Worm (Caenorhabditis elegans) whole organism, L4 larva: ENCODE measurements around the gene swp-1.
A peak's percentile ranks its signal among the peaks of the same experiment; 100 is the strongest.

Experiments used
- R02D3.7 ChIP-seq: fragments of 150-350 bp; sonication (generic microtip); optimal IDR thresholded peaks from 3 replicates; lab custom pipeline; 2014; ENCODE audit warnings: missing biosample characterization, missing genetic modification characterization
- T20F7.1 ChIP-seq: fragments of 200-800 bp; sonication (Bioruptor generic); optimal IDR thresholded peaks from 2 replicates; lab custom pipeline; 2018; ENCODE audit warnings: mild to moderate bottlenecking, missing genetic modification characterization, missing compliant biosample characterization
- Y105C5A.15 ChIP-seq: fragments of 200-800 bp; sonication (Bioruptor generic); IDR thresholded peaks from 2 replicates; pipeline ENCODE4 v1.3.6; 2022; ENCODE audit warnings: missing genetic modification characterization, missing compliant biosample characterization
- aly-2 ChIP-seq: sonication (generic microtip); optimal IDR thresholded peaks from 2 replicates; lab custom pipeline; 2018; ENCODE audit warnings: missing biosample characterization, missing genetic modification characterization
- arid-1 ChIP-seq: fragments of 200-800 bp; sonication (Bioruptor generic); conservative IDR thresholded peaks from 2 replicates; pipeline ENCODE4 v1.3.6; 2022; ENCODE audit warnings: missing genetic modification reagents, missing genetic modification characterization, missing compliant biosample characterization
- ceh-20 ChIP-seq: fragments of 200-800 bp; sonication (Bioruptor generic); IDR thresholded peaks from 2 replicates; pipeline ENCODE4 v1.3.6; 2022; ENCODE audit warnings: missing genetic modification reagents, missing genetic modification characterization, missing compliant biosample characterization
- ceh-32 ChIP-seq: sonication (generic microtip); optimal IDR thresholded peaks from 2 replicates; lab custom pipeline; 2016; ENCODE audit warnings: mild to moderate bottlenecking, missing genetic modification characterization, missing compliant biosample characterization; ENCODE audit not compliant: poor library complexity
- ceh-44 ChIP-seq: fragments of 200-800 bp; sonication (Bioruptor generic); IDR thresholded peaks from 2 replicates; pipeline ENCODE4 v1.3.6; 2022; ENCODE audit warnings: missing genetic modification reagents, missing genetic modification characterization, missing compliant biosample characterization
- ces-1 ChIP-seq: fragments of 150-350 bp; sonication (generic microtip); optimal IDR thresholded peaks from 4 replicates; lab custom pipeline; 2014; ENCODE audit warnings: missing biosample characterization, missing genetic modification reagents, missing genetic modification characterization
- daf-12 ChIP-seq: fragments of 150-350 bp; optimal IDR thresholded peaks from 2 replicates; lab custom pipeline; 2014; ENCODE audit warnings: missing biosample characterization, missing genetic modification reagents, missing genetic modification characterization
- daf-16 ChIP-seq, 3 experiments: sonication (generic microtip); optimal IDR thresholded peaks; 2 replicates each; lab custom pipeline; 2016 to 2017; ENCODE audit warnings: missing genetic modification characterization in 3 of 3, missing genetic modification reagents in 3 of 3, mild to moderate bottlenecking in 2 of 3, missing compliant biosample characterization in 2 of 3, missing biosample characterization in 1 of 3, moderate library complexity in 1 of 3
- daf-8 ChIP-seq: fragments of 200-800 bp; sonication (Bioruptor generic); IDR thresholded peaks from 2 replicates; pipeline ENCODE4 v1.3.6; 2022; ENCODE audit warnings: missing genetic modification characterization, missing compliant biosample characterization
- dmd-8 ChIP-seq: fragments of 200-800 bp; sonication (Bioruptor generic); IDR thresholded peaks from 2 replicates; pipeline ENCODE4 v1.3.6; 2022; ENCODE audit warnings: missing genetic modification characterization, missing compliant biosample characterization
- dmd-9 ChIP-seq: fragments of 200-800 bp; sonication (Bioruptor generic); IDR thresholded peaks from 2 replicates; pipeline ENCODE4 v1.3.6; 2022; ENCODE audit warnings: missing genetic modification reagents, missing genetic modification characterization, missing compliant biosample characterization
- dpl-1 ChIP-seq: fragments of 150-350 bp; optimal IDR thresholded peaks from 2 replicates; lab custom pipeline; 2014; ENCODE audit warnings: missing biosample characterization, missing genetic modification reagents, missing genetic modification characterization
- duxl-1 ChIP-seq: sonication (generic microtip); optimal IDR thresholded peaks from 2 replicates; lab custom pipeline; 2016; ENCODE audit warnings: mild to moderate bottlenecking, missing genetic modification characterization, moderate library complexity, missing compliant biosample characterization; ENCODE audit not compliant: poor library complexity
- egl-27 ChIP-seq: sonication (generic microtip); optimal IDR thresholded peaks from 3 replicates; lab custom pipeline; 2017; ENCODE audit warnings: missing biosample characterization, missing genetic modification reagents, missing genetic modification characterization
- hlh-30 ChIP-seq: sonication (generic microtip); optimal IDR thresholded peaks from 2 replicates; lab custom pipeline; 2017; ENCODE audit warnings: antibody characterized with exemption, mild to moderate bottlenecking, missing genetic modification characterization, missing compliant biosample characterization; ENCODE audit not compliant: insufficient read depth
- hmg-1.1 ChIP-seq: fragments of 200-800 bp; sonication (Bioruptor generic); IDR thresholded peaks from 2 replicates; pipeline ENCODE4 v1.3.6; 2022; ENCODE audit warnings: missing genetic modification reagents, missing genetic modification characterization, missing compliant biosample characterization
- lin-13 ChIP-seq: fragments of 150-350 bp; optimal IDR thresholded peaks from 2 replicates; lab custom pipeline; 2014; ENCODE audit warnings: missing biosample characterization, missing genetic modification reagents, missing genetic modification characterization
- lsy-2 ChIP-seq, 2 experiments: fragments of 150-350 bp in 1 of 2; sonication (generic microtip) in 1 of 2; optimal IDR thresholded peaks; 2 replicates each; lab custom pipeline; 2014 to 2017; ENCODE audit warnings: missing biosample characterization in 2 of 2, missing genetic modification characterization in 2 of 2
- madf-5 ChIP-seq, 2 experiments: fragments of 200-800 bp; sonication (Bioruptor generic); IDR thresholded peaks; 2 replicates each; pipeline ENCODE4 v1.3.6; 2022; ENCODE audit warnings: missing compliant biosample characterization in 2 of 2, missing genetic modification characterization in 2 of 2
- mdl-1 ChIP-seq, 2 experiments: fragments of 150-350 bp in 1 of 2; sonication (generic microtip) in 1 of 2; optimal IDR thresholded peaks; 2 replicates each; lab custom pipeline; 2014 to 2017; ENCODE audit warnings: missing biosample characterization in 2 of 2, missing genetic modification characterization in 2 of 2
- mdt-29 ChIP-seq: fragments of 200-800 bp; sonication (Bioruptor generic); IDR thresholded peaks from 2 replicates; pipeline ENCODE4 v1.3.6; 2022; ENCODE audit warnings: missing genetic modification reagents, missing genetic modification characterization, missing compliant biosample characterization
- mep-1 ChIP-seq: fragments of 150-350 bp; sonication (generic microtip); optimal IDR thresholded peaks from 3 replicates; lab custom pipeline; 2014; ENCODE audit warnings: missing biosample characterization, missing genetic modification characterization
- mxl-2 ChIP-seq: fragments of 200-800 bp; sonication (Bioruptor generic); conservative IDR thresholded peaks from 2 replicates; pipeline ENCODE4 v1.3.6; 2022; ENCODE audit warnings: missing genetic modification reagents, missing genetic modification characterization, missing compliant biosample characterization
- mxl-3 ChIP-seq: fragments of 200-800 bp; sonication (Bioruptor generic); optimal IDR thresholded peaks from 2 replicates; lab custom pipeline; 2018; ENCODE audit warnings: mild to moderate bottlenecking, missing genetic modification characterization, missing compliant biosample characterization
- nhr-102 ChIP-seq: sonication (generic microtip); optimal IDR thresholded peaks from 2 replicates; lab custom pipeline; 2016; ENCODE audit warnings: mild to moderate bottlenecking, missing genetic modification characterization, moderate library complexity, missing compliant biosample characterization
- nhr-25 ChIP-seq: sonication (generic microtip); optimal IDR thresholded peaks from 2 replicates; lab custom pipeline; 2017; ENCODE audit warnings: missing genetic modification characterization, mild to moderate bottlenecking, missing compliant biosample characterization, antibody characterized with exemption, moderate library complexity, borderline replicate concordance; ENCODE audit not compliant: insufficient read depth
- nhr-28 ChIP-seq: fragments of 150-350 bp; optimal IDR thresholded peaks from 2 replicates; lab custom pipeline; 2014; ENCODE audit warnings: missing biosample characterization, missing genetic modification characterization
- nhr-42 ChIP-seq: fragments of 200-800 bp; sonication (Bioruptor generic); IDR thresholded peaks from 2 replicates; pipeline ENCODE4 v1.3.6; 2022; ENCODE audit warnings: missing genetic modification characterization, missing compliant biosample characterization
- nhr-48 ChIP-seq: sonication (generic microtip); optimal IDR thresholded peaks from 2 replicates; lab custom pipeline; 2016; ENCODE audit warnings: mild to moderate bottlenecking, missing genetic modification characterization, missing compliant biosample characterization
- nhr-77 ChIP-seq: fragments of 150-350 bp; optimal IDR thresholded peaks from 2 replicates; lab custom pipeline; 2014; ENCODE audit warnings: missing biosample characterization, missing genetic modification characterization
- pha-4 ChIP-seq, 2 experiments: fragments of 150-350 bp in 1 of 2; fragments of 200-800 bp in 1 of 2; sonication (Bioruptor generic) in 1 of 2; IDR thresholded peaks in 1 of 2; optimal IDR thresholded peaks in 1 of 2; 2 replicates each; pipeline versions ENCODE4 v1.3.6 to Lab custom; 2014 to 2022; ENCODE audit warnings: missing genetic modification characterization in 2 of 2, missing genetic modification reagents in 2 of 2, missing biosample characterization in 1 of 2, missing compliant biosample characterization in 1 of 2
- php-3 ChIP-seq: fragments of 200-800 bp; sonication (Bioruptor generic); IDR thresholded peaks from 2 replicates; pipeline ENCODE4 v1.3.6; 2022; ENCODE audit warnings: missing genetic modification reagents, missing genetic modification characterization, missing compliant biosample characterization
- spr-3 ChIP-seq: fragments of 200-800 bp; sonication (Bioruptor generic); optimal IDR thresholded peaks from 2 replicates; lab custom pipeline; 2018; ENCODE audit warnings: mild to moderate bottlenecking, missing genetic modification characterization, missing compliant biosample characterization
- tag-97 ChIP-seq: fragments of 200-800 bp; sonication (Bioruptor generic); IDR thresholded peaks from 2 replicates; pipeline ENCODE4 v1.3.6; 2022; ENCODE audit warnings: missing genetic modification characterization, missing compliant biosample characterization
- tra-1 ChIP-seq: fragments of 200-800 bp; sonication (Bioruptor generic); IDR thresholded peaks from 2 replicates; pipeline ENCODE4 v1.3.6; 2022; ENCODE audit warnings: missing genetic modification reagents, missing genetic modification characterization, missing compliant biosample characterization
- unc-39 ChIP-seq: sonication (generic microtip); optimal IDR thresholded peaks from 2 replicates; lab custom pipeline; 2017; ENCODE audit warnings: missing biosample characterization, missing genetic modification characterization
- unc-62 ChIP-seq, 3 experiments: fragments of 150-350 bp in 1 of 3; sonication (generic microtip); optimal IDR thresholded peaks in 2 of 3; peaks in 1 of 3; 1 replicate in 1 of 3; 2 replicates in 2 of 3; lab custom pipeline; 2014 to 2017; ENCODE audit warnings: missing biosample characterization in 3 of 3, missing genetic modification characterization in 3 of 3, missing genetic modification reagents in 3 of 3, missing genotype in 1 of 3
- zag-1 ChIP-seq: fragments of 150-350 bp; optimal IDR thresholded peaks from 2 replicates; lab custom pipeline; 2014; ENCODE audit warnings: missing biosample characterization, missing genetic modification characterization
- zfp-3 ChIP-seq: fragments of 200-800 bp; sonication (Bioruptor generic); conservative IDR thresholded peaks from 2 replicates; pipeline ENCODE4 v1.3.6; 2022; ENCODE audit warnings: missing genetic modification reagents, missing genetic modification characterization, missing compliant biosample characterization
- zip-11 ChIP-seq: fragments of 200-800 bp; sonication (Bioruptor generic); IDR thresholded peaks from 2 replicates; pipeline ENCODE4 v1.3.6; 2022; ENCODE audit warnings: missing genetic modification characterization, missing compliant biosample characterization
- ztf-7 ChIP-seq: fragments of 150-350 bp; optimal IDR thresholded peaks from 2 replicates; lab custom pipeline; 2014; ENCODE audit warnings: missing biosample characterization, missing genetic modification characterization

The swp-1 gene

ce11 chrIII:5660976-5661375 lies 44.3 kb downstream of the swp-1 start, which contains the start of gene F54E7.6:
Gene F54E7.6 (minus strand): TSS chrIII:5661085.
- TF ChIP-seq mep-1 (tag; lab: Kevin White, UChicago) (no peak), ceh-32 (no peak), tag-97 (GFP tag; lab: Robert Waterston, UW) (no peak), Y105C5A.15 (GFP tag; lab: Robert Waterston, UW) (no peak), nhr-28 (peak; percentile 82), mxl-3 (GFP tag; lab: Kevin White, UChicago) (peak; percentile 33)

DNA sequence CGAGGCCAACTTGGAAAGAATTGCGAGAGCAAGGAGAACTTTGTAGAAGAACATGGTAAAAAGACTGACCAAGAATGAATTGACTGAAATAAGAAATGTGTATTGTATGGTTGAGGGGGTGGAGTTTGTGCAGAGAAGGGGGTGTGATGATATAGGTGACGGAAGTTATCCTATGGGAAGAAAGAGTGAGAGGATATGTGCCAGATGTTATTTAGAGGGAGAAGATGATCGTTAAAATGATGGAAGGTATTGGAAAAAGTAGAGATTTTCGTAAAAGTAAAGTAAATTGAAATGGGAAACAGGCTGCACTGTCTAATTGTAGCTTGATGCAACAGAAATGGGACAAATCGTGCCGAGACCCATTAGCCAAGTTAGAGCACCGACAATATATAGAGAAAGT lies 48.4 kb downstream of the swp-1 start, which contains the start of gene sdz-21:
Gene sdz-21, minus strand, starts transcription at position 101 of the 400 bp plus-strand sequence.
- no peak for TF ChIP-seq hlh-30

DNA sequence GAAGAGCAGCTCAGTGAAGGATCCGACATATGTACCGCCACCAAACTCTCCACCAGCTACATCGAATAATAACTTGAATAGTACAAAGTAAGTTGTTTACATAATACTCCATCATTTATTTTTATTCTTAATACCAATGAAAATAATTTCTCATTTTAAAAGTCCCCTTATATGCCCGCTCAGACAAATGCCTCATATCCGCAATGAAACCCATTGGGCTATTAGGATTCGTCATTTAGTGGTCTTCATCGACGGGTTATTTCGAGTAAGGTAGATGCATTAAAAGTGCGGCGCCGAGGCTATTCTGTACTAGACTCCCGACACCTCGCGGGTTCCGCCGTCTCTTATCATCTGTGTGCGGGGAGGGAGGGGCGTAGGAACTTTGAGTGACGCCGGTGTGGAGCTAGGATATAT lies 51.6 kb downstream of the swp-1 start:
- TF ChIP-seq nhr-25 (no peak), mxl-2 (GFP tag; lab: Robert Waterston, UW) (no peak), dpl-1 (peak; percentile 21), mdl-1 (tag; optimal IDR thresholded peaks at IDR 0.05; lab: Kevin White, UChicago) (no peak), nhr-102 (peak; percentile 62), zag-1 (no peak), madf-5 (GFP tag; IDR thresholded peaks at IDR 0.05; lab: Robert Waterston, UW) (no peak), nhr-77 (no peak), duxl-1 (tag; lab: Kevin White, UChicago) (peak; percentile 74), T20F7.1 (GFP tag; lab: Kevin White, UChicago) (no peak), tra-1 (GFP tag; lab: Robert Waterston, UW) (no peak), lsy-2 (tag; optimal IDR thresholded peaks at IDR 0.05; lab: Kevin White, UChicago) (peak in 1 of 2 experiments; percentile 46), unc-39 (tag; lab: Kevin White, UChicago) (no peak), mdt-29 (GFP tag; lab: Robert Waterston, UW) (no peak), ces-1 (GFP tag; lab: Kevin White, UChicago) (no peak), aly-2 (no peak), hlh-30 (peak; percentile 27), unc-62 (GFP tag; optimal IDR thresholded peaks at IDR 0.05 in 1 of 2; lab: Kevin White, UChicago) (no peak), unc-62 (tag; optimal IDR thresholded peaks at IDR 0.05; lab: Kevin White, UChicago) (no peak), tag-97 (GFP tag; lab: Robert Waterston, UW) (no peak), pha-4 (GFP tag; IDR thresholded peaks at IDR 0.05; lab: Robert Waterston, UW) (no peak; the same call in 1 of the 2 replicates), pha-4 (tag; optimal IDR thresholded peaks at IDR 0.05; lab: Kevin White, UChicago) (no peak), hmg-1.1 (GFP tag; lab: Robert Waterston, UW) (no peak), mxl-3 (GFP tag; lab: Kevin White, UChicago) (no peak), daf-8 (GFP tag; lab: Robert Waterston, UW) (no peak), zfp-3 (GFP tag; lab: Robert Waterston, UW) (no peak), php-3 (GFP tag; lab: Robert Waterston, UW) (peak; percentile 67), egl-27 (no peak), nhr-48 (tag; lab: Kevin White, UChicago) (no peak), arid-1 (peak; percentile 33; the same call in 1 of the 2 replicates), dmd-9 (GFP tag; lab: Robert Waterston, UW) (no peak; the same call in 1 of the 2 replicates), nhr-28 (no peak), dmd-8 (GFP tag; lab: Robert Waterston, UW) (no peak), lin-13 (GFP tag; lab: Kevin White, UChicago) (peak; percentile 60), ceh-44 (GFP tag; lab: Robert Waterston, UW) (no peak), daf-16 (GFP tag; optimal IDR thresholded peaks at IDR 0.05; lab: Kevin White, UChicago) (peak in 1 of 2 experiments; percentile 5), daf-16 (tag; optimal IDR thresholded peaks at IDR 0.05; lab: Kevin White, UChicago) (peak; percentile 63), zip-11 (GFP tag; lab: Robert Waterston, UW) (no peak), ceh-20 (GFP tag; lab: Robert Waterston, UW) (no peak), nhr-42 (0 out of 2 replicates have a peak, but pooled peaks have one; percentile 30), ztf-7 (tag; lab: Kevin White, UChicago) (no peak), spr-3 (GFP tag; lab: Kevin White, UChicago) (no peak), R02D3.7 (tag; lab: Kevin White, UChicago) (no peak), daf-12 (tag; lab: Kevin White, UChicago) (no peak)
